Fruit fly (Drosophila melanogaster): ENCODE measurements around the gene nac.

Gene nac

dm6 chr3R:8305110-8305509 is 1.3 kb upstream of the nac start, which contains the start of gene Sgt1:
Sgt1 (minus strand) TSS chr3R:8305274.
- TF ChIP-seq CG15514 (GFP tag; optimal IDR thresholded peaks at IDR 0.05) (peak; percentile 99), gce (GFP tag; IDR thresholded peaks at IDR 0.05) (no peak), HLHmδ (GFP tag; optimal IDR thresholded peaks at IDR 0.05) (no peak), CG9797 (GFP tag; optimal IDR thresholded peaks at IDR 0.05) (peak; percentile 57), CG13424 (tag; optimal IDR thresholded peaks at IDR 0.05) (peak; percentile 4), Atf-2 (GFP tag; optimal IDR thresholded peaks at IDR 0.05) (no peak), pho (GFP tag; optimal IDR thresholded peaks at IDR 0.05) (peak; percentile 66), NC2β (GFP tag; optimal IDR thresholded peaks at IDR 0.05) (peak; percentile 30), CG11560 (tag; IDR thresholded peaks at IDR 0.05) (peak; percentile 60; the same call in 2 of the 3 replicates), Dref (GFP tag; IDR thresholded peaks at IDR 0.05) (peak; percentile 99), chinmo (GFP tag; IDR thresholded peaks at IDR 0.05; ENCODE audit: partially characterized antibody) (no peak), CG18262 (tag; optimal IDR thresholded peaks at IDR 0.05) (no peak), mirr (GFP tag; optimal IDR thresholded peaks at IDR 0.05) (no peak), CG3065 (GFP tag; optimal IDR thresholded peaks at IDR 0.05) (no peak), HmgZ (tag; optimal IDR thresholded peaks at IDR 0.05) (peak; percentile 82), B-H2 (GFP tag; optimal IDR thresholded peaks at IDR 0.05) (peak; percentile 88), CG6683 (GFP tag; optimal IDR thresholded peaks at IDR 0.05) (no peak), CG6765 (GFP tag; optimal IDR thresholded peaks at IDR 0.05) (no peak), amos (GFP tag; IDR thresholded peaks at IDR 0.05; ENCODE audit: partially characterized antibody) (peak; percentile 85), nerfin-2 (GFP tag; IDR thresholded peaks at IDR 0.05; ENCODE audit: partially characterized antibody) (peak; percentile 89), Ets97D (GFP tag; optimal IDR thresholded peaks at IDR 0.05) (peak; percentile 87), sd (tag; optimal IDR thresholded peaks at IDR 0.05) (peak; percentile 47), tll (GFP tag; optimal IDR thresholded peaks at IDR 0.05) (peak in 1 of 2 experiments; percentile 50), CG1792 (GFP tag; optimal IDR thresholded peaks at IDR 0.05) (peak; percentile 57), ham (GFP tag; IDR thresholded peaks at IDR 0.05) (no peak), CG7839 (tag; optimal IDR thresholded peaks at IDR 0.05) (peak; percentile 33), CG5245 (GFP tag; optimal IDR thresholded peaks at IDR 0.05) (peak; percentile 44), Xbp1 (GFP tag; optimal IDR thresholded peaks at IDR 0.05) (peak; percentile 48), bab2 (GFP tag; optimal IDR thresholded peaks at IDR 0.05) (peak; percentile 41), bbx (GFP tag; IDR thresholded peaks at IDR 0.05; ENCODE audit: partially characterized antibody) (peak; percentile 92), Fer3 (tag; optimal IDR thresholded peaks at IDR 0.05) (peak; percentile 17), crp (GFP tag; optimal IDR thresholded peaks at IDR 0.05) (peak in 1 of 2 experiments; percentile 30), hkb (optimal IDR thresholded peaks at IDR 0.05) (no peak), hkb (GFP tag; IDR thresholded peaks at IDR 0.05) (no peak), mam (GFP tag; optimal IDR thresholded peaks at IDR 0.05) (peak; percentile 73), CG12942 (GFP tag; optimal IDR thresholded peaks at IDR 0.05) (peak; percentile 18), Fer1 (GFP tag; optimal IDR thresholded peaks at IDR 0.05) (peak; percentile 21), Pdp1 (GFP tag; optimal IDR thresholded peaks at IDR 0.05) (peak in 1 of 2 experiments; percentile 37), CG32767 (GFP tag; IDR thresholded peaks at IDR 0.05) (no peak), fd96Cb (tag; optimal IDR thresholded peaks at IDR 0.05) (no peak), dan (GFP tag; IDR thresholded peaks at IDR 0.05) (no peak), Hr3 (GFP tag; optimal IDR thresholded peaks at IDR 0.05) (peak; percentile 11), usp (GFP tag; optimal IDR thresholded peaks at IDR 0.05) (no peak), mld (GFP tag; IDR thresholded peaks at IDR 0.05; ENCODE audit: partially characterized antibody) (peak; percentile 88), CG42726 (GFP tag; IDR thresholded peaks at IDR 0.05; ENCODE audit: partially characterized antibody) (peak; percentile 71), CG16813 (GFP tag; IDR thresholded peaks at IDR 0.05; ENCODE audit: partially characterized antibody) (peak; percentile 81), Chrac-16 (GFP tag; optimal IDR thresholded peaks at IDR 0.05) (peak; percentile 8), Opbp (GFP tag; IDR thresholded peaks at IDR 0.05; ENCODE audit: partially characterized antibody) (peak; percentile 82; the same call in 2 of the 3 replicates), CG14860 (GFP tag; IDR thresholded peaks at IDR 0.05; ENCODE audit: partially characterized antibody) (peak; percentile 84)

Measured in whole organism, embryonic.